2 worm cellular contexts compared by ENCODE assay signal in genomic region chrII:11050678-11051077, ce11.
A peak's percentile ranks its signal among the peaks of the same experiment; 100 is the strongest.
TF ChIP-seq lines count a peak whose summit lies in the region.

No protein-coding gene starts in this region.

TF ChIP-seq in whole organism, L4 larva, 104 proteins besides CTCF, POLR2A, EP300 and RAD21:
- TF ChIP-seq F49E8.2 (tag; optimal IDR thresholded peaks at IDR 0.05; lab: Kevin White, UChicago; ENCODE audit: borderline replicate concordance), result peak; percentile 57
- TF ChIP-seq dmd-6 (GFP tag; IDR thresholded peaks at IDR 0.05; lab: Robert Waterston, UW), result no peak
- peak; percentile 20 for TF ChIP-seq unc-130 (GFP tag; optimal IDR thresholded peaks at IDR 0.05; lab: Kevin White, UChicago)
- peak; percentile 8 for TF ChIP-seq mes-2 (tag; optimal IDR thresholded peaks at IDR 0.05; lab: Kevin White, UChicago; ENCODE audit: poor library complexity, severe bottlenecking)
- peak in 1 of 2 experiments; percentile 18 for TF ChIP-seq lsy-2 (tag; optimal IDR thresholded peaks at IDR 0.05; lab: Kevin White, UChicago)
- TF ChIP-seq nhr-10 (tag; optimal IDR thresholded peaks at IDR 0.05; lab: Kevin White, UChicago), result no peak
- peak; percentile 39; the same call in 1 of the 2 replicates for TF ChIP-seq Y48G9A.11 (GFP tag; IDR thresholded peaks at IDR 0.05; lab: Robert Waterston, UW)
- no peak for TF ChIP-seq F37D6.2 (tag; optimal IDR thresholded peaks at IDR 0.05; lab: Kevin White, UChicago)
- TF ChIP-seq mdt-29 (GFP tag; IDR thresholded peaks at IDR 0.05; lab: Robert Waterston, UW), result no peak
- TF ChIP-seq arid-1 (GFP tag; conservative IDR thresholded peaks at IDR 0.05; lab: Robert Waterston, UW), result 0 out of 2 replicates have a peak, but pooled peaks have one; percentile 6

TF ChIP-seq in whole organism, young adult, 124 proteins besides CTCF, POLR2A, EP300 and RAD21 (continues in another document):
- TF ChIP-seq ceh-27 (GFP tag; optimal IDR thresholded peaks at IDR 0.05; lab: Kevin White, UChicago), result no peak
- no peak for TF ChIP-seq tbx-9 (tag; optimal IDR thresholded peaks at IDR 0.05; lab: Kevin White, UChicago; ENCODE audit: borderline replicate concordance)
- TF ChIP-seq ceh-91 (GFP tag; IDR thresholded peaks at IDR 0.05; lab: Robert Waterston, UW), result peak; percentile 88
- TF ChIP-seq lin-35 (GFP tag; optimal IDR thresholded peaks at IDR 0.05; lab: Kevin White, UChicago), result no peak
- TF ChIP-seq lin-40 (tag; optimal IDR thresholded peaks at IDR 0.05; lab: Kevin White, UChicago), result no peak
- TF ChIP-seq Y67H2A.10 (GFP tag; conservative IDR thresholded peaks at IDR 0.05; lab: Robert Waterston, UW), result no peak
- no peak for TF ChIP-seq K11D2.4 (GFP tag; IDR thresholded peaks at IDR 0.05; lab: Robert Waterston, UW)
- no peak for TF ChIP-seq aptf-2 (GFP tag; conservative IDR thresholded peaks at IDR 0.05; lab: Robert Waterston, UW)
- TF ChIP-seq ztf-3 (GFP tag; optimal IDR thresholded peaks at IDR 0.05; lab: Kevin White, UChicago), result no peak
- no peak for TF ChIP-seq egl-44 (GFP tag; IDR thresholded peaks at IDR 0.05; lab: Robert Waterston, UW)
- TF ChIP-seq bed-1 (GFP tag; IDR thresholded peaks at IDR 0.05; lab: Robert Waterston, UW), result no peak
- TF ChIP-seq repo-1 (tag; optimal IDR thresholded peaks at IDR 0.05; lab: Kevin White, UChicago), result no peak
- TF ChIP-seq attf-5 (GFP tag; optimal IDR thresholded peaks at IDR 0.05; lab: Kevin White, UChicago), result no peak
- TF ChIP-seq nfyb-1 (GFP tag; IDR thresholded peaks at IDR 0.05; lab: Robert Waterston, UW), result no peak
- TF ChIP-seq B0035.1 (tag; optimal IDR thresholded peaks at IDR 0.05; lab: Kevin White, UChicago), result no peak
- TF ChIP-seq Y53F4B.3 (GFP tag; IDR thresholded peaks at IDR 0.05; lab: Robert Waterston, UW), result no peak
- no peak for TF ChIP-seq let-607 (tag; optimal IDR thresholded peaks at IDR 0.05; lab: Kevin White, UChicago)
- no peak for TF ChIP-seq hlh-26 (GFP tag; conservative IDR thresholded peaks at IDR 0.05; lab: Robert Waterston, UW)
- no peak for TF ChIP-seq sdz-38 (tag; optimal IDR thresholded peaks at IDR 0.05; lab: Kevin White, UChicago)
- TF ChIP-seq F39B2.1 (GFP tag; IDR thresholded peaks at IDR 0.05; lab: Robert Waterston, UW), result peak; percentile 19; the same call in 1 of the 2 replicates
- TF ChIP-seq ztf-18 (tag; optimal IDR thresholded peaks at IDR 0.05; lab: Kevin White, UChicago), result no peak
- peak; percentile 82 for TF ChIP-seq B0019.2 (GFP tag; conservative IDR thresholded peaks at IDR 0.05; lab: Robert Waterston, UW)
- no peak for TF ChIP-seq let-526 (GFP tag; IDR thresholded peaks at IDR 0.05; lab: Robert Waterston, UW)
- no peak for TF ChIP-seq ZK185.1 (tag; optimal IDR thresholded peaks at IDR 0.05; lab: Kevin White, UChicago; ENCODE audit: poor library complexity, severe bottlenecking)
- peak; percentile 45; the same call in 1 of the 2 replicates for TF ChIP-seq attf-3 (GFP tag; conservative IDR thresholded peaks at IDR 0.05; lab: Robert Waterston, UW)
- no peak for TF ChIP-seq F37B4.10 (GFP tag; IDR thresholded peaks at IDR 0.05; lab: Robert Waterston, UW)
- peak; percentile 71 for TF ChIP-seq efl-1 (GFP tag; optimal IDR thresholded peaks at IDR 0.05; lab: Kevin White, UChicago)
- TF ChIP-seq B0336.3 (GFP tag; IDR thresholded peaks at IDR 0.05; lab: Robert Waterston, UW), result no peak
- no peak for TF ChIP-seq C06A6.2 (GFP tag; conservative IDR thresholded peaks at IDR 0.05; lab: Robert Waterston, UW)
- TF ChIP-seq Y79H2A.3 (GFP tag; conservative IDR thresholded peaks at IDR 0.05; lab: Robert Waterston, UW), result no peak
- TF ChIP-seq Y53G8AR.9 (GFP tag; conservative IDR thresholded peaks at IDR 0.05; lab: Robert Waterston, UW), result no peak
- no peak for TF ChIP-seq lin-26 (GFP tag; IDR thresholded peaks at IDR 0.05; lab: Robert Waterston, UW)
- TF ChIP-seq Y56A3A.18 (GFP tag; IDR thresholded peaks at IDR 0.05; lab: Robert Waterston, UW), result no peak
- peak; percentile 81 for TF ChIP-seq F49E8.2 (tag; optimal IDR thresholded peaks at IDR 0.05; lab: Kevin White, UChicago; ENCODE audit: insufficient read depth)
- no peak for TF ChIP-seq ama-1 (optimal IDR thresholded peaks at IDR 0.05; lab: Kevin White, UChicago)
- no peak for TF ChIP-seq ama-1 (GFP tag; optimal IDR thresholded peaks at IDR 0.05; lab: Kevin White, UChicago)
- TF ChIP-seq zim-3 (tag; optimal IDR thresholded peaks at IDR 0.05; lab: Kevin White, UChicago), result no peak
- no peak for TF ChIP-seq zfh-2 (GFP tag; conservative IDR thresholded peaks at IDR 0.05; lab: Robert Waterston, UW)
- no peak for TF ChIP-seq T07F8.4 (tag; optimal IDR thresholded peaks at IDR 0.05; lab: Kevin White, UChicago)
- TF ChIP-seq rec-8 (tag; optimal IDR thresholded peaks at IDR 0.05; lab: Kevin White, UChicago), result no peak
- no peak for TF ChIP-seq hlh-12 (tag; optimal IDR thresholded peaks at IDR 0.05; lab: Kevin White, UChicago)
- TF ChIP-seq ztf-28 (GFP tag; IDR thresholded peaks at IDR 0.05; lab: Robert Waterston, UW), result no peak
- TF ChIP-seq B0261.1 (tag; optimal IDR thresholded peaks at IDR 0.05; lab: Kevin White, UChicago), result no peak
- TF ChIP-seq pha-4 (tag; optimal IDR thresholded peaks at IDR 0.05; lab: Kevin White, UChicago), result no peak
- no peak for TF ChIP-seq somi-1 (GFP tag; optimal IDR thresholded peaks at IDR 0.05; lab: Kevin White, UChicago)
- no peak for TF ChIP-seq fkh-3 (tag; optimal IDR thresholded peaks at IDR 0.05; lab: Kevin White, UChicago)
- TF ChIP-seq rcor-1 (GFP tag; IDR thresholded peaks at IDR 0.05; lab: Robert Waterston, UW), result no peak; the same call in 1 of the 2 replicates
- TF ChIP-seq hmg-1.2 (GFP tag; IDR thresholded peaks at IDR 0.05; lab: Robert Waterston, UW), result no peak; the same call in 1 of the 2 replicates
- no peak for TF ChIP-seq ceh-58 (GFP tag; IDR thresholded peaks at IDR 0.05; lab: Robert Waterston, UW)
- no peak for TF ChIP-seq chd-7 (tag; optimal IDR thresholded peaks at IDR 0.05; lab: Kevin White, UChicago)
- TF ChIP-seq mes-4 (tag; optimal IDR thresholded peaks at IDR 0.05; lab: Kevin White, UChicago), result no peak
- 0 out of 2 replicates have a peak, but pooled peaks have one; percentile 41 for TF ChIP-seq ekl-4 (GFP tag; IDR thresholded peaks at IDR 0.05; lab: Robert Waterston, UW)
- no peak for TF ChIP-seq ztf-25 (GFP tag; IDR thresholded peaks at IDR 0.05; lab: Robert Waterston, UW)
- TF ChIP-seq hrde-1 (tag; optimal IDR thresholded peaks at IDR 0.05; lab: Kevin White, UChicago; ENCODE audit: borderline replicate concordance), result no peak
- no peak for TF ChIP-seq lsy-27 (tag; optimal IDR thresholded peaks at IDR 0.05; lab: Kevin White, UChicago; ENCODE audit: borderline replicate concordance, insufficient read depth)
- 0 out of 2 replicates have a peak, but pooled peaks have one; percentile 9 for TF ChIP-seq pbrm-1 (GFP tag; IDR thresholded peaks at IDR 0.05; lab: Robert Waterston, UW)
- TF ChIP-seq tlf-1 (GFP tag; optimal IDR thresholded peaks at IDR 0.05; lab: Kevin White, UChicago), result peak; percentile 21
- TF ChIP-seq madf-6 (GFP tag; IDR thresholded peaks at IDR 0.05; lab: Robert Waterston, UW), result peak; percentile 98
- no peak for TF ChIP-seq hmg-20 (GFP tag; IDR thresholded peaks at IDR 0.05; lab: Robert Waterston, UW)
- TF ChIP-seq ceh-100 (GFP tag; IDR thresholded peaks at IDR 0.05; lab: Robert Waterston, UW), result peak; percentile 60
- TF ChIP-seq hsf-1 (GFP tag; IDR thresholded peaks at IDR 0.05; lab: Robert Waterston, UW), result 0 out of 2 replicates have a peak, but pooled peaks have one; percentile 25
- no peak for TF ChIP-seq nfya-2 (GFP tag; IDR thresholded peaks at IDR 0.05; lab: Robert Waterston, UW)
- TF ChIP-seq D2030.7 (GFP tag; IDR thresholded peaks at IDR 0.05; lab: Robert Waterston, UW), result peak; percentile 84
- TF ChIP-seq Y95B8A.8 (GFP tag; IDR thresholded peaks at IDR 0.05; lab: Robert Waterston, UW), result no peak
- TF ChIP-seq nhr-27 (tag; optimal IDR thresholded peaks at IDR 0.05; lab: Kevin White, UChicago), result no peak
- TF ChIP-seq unc-62 (GFP tag; optimal IDR thresholded peaks at IDR 0.05; lab: Kevin White, UChicago), result no peak
- TF ChIP-seq unc-130 (GFP tag; optimal IDR thresholded peaks at IDR 0.05; lab: Kevin White, UChicago), result no peak
- no peak for TF ChIP-seq ztf-26 (tag; optimal IDR thresholded peaks at IDR 0.05; lab: Kevin White, UChicago)
- no peak for TF ChIP-seq F52B5.7 (tag; optimal IDR thresholded peaks at IDR 0.05; lab: Kevin White, UChicago)
- TF ChIP-seq nfya-1 (tag; optimal IDR thresholded peaks at IDR 0.05; lab: Kevin White, UChicago; ENCODE audit: borderline replicate concordance, insufficient read depth), result no peak
- TF ChIP-seq snpc-3.4 (tag; optimal IDR thresholded peaks at IDR 0.05; lab: Kevin White, UChicago), result peak; percentile 63
- no peak for TF ChIP-seq K12H6.12 (tag; optimal IDR thresholded peaks at IDR 0.05; lab: Kevin White, UChicago)
- peak; percentile 27 for TF ChIP-seq tbp1 (GFP tag; optimal IDR thresholded peaks at IDR 0.05; lab: Kevin White, UChicago)
- TF ChIP-seq F33H1.4 (GFP tag; IDR thresholded peaks at IDR 0.05; lab: Robert Waterston, UW), result peak; percentile 94
- TF ChIP-seq sptf-2 (GFP tag; optimal IDR thresholded peaks at IDR 0.05; lab: Kevin White, UChicago), result no peak
- TF ChIP-seq aptf-3 (GFP tag; IDR thresholded peaks at IDR 0.05; lab: Robert Waterston, UW), result no peak
- no peak for TF ChIP-seq ceh-40 (GFP tag; IDR thresholded peaks at IDR 0.05; lab: Robert Waterston, UW)
- no peak for TF ChIP-seq ztf-6 (GFP tag; IDR thresholded peaks at IDR 0.05; lab: Robert Waterston, UW)
- no peak for TF ChIP-seq die-1 (tag; optimal IDR thresholded peaks at IDR 0.05; lab: Kevin White, UChicago)
- peak; percentile 37 for TF ChIP-seq snpc-1.1 (tag; optimal IDR thresholded peaks at IDR 0.05; lab: Kevin White, UChicago; ENCODE audit: insufficient read depth)
- TF ChIP-seq nhr-120 (GFP tag; IDR thresholded peaks at IDR 0.05; lab: Robert Waterston, UW), result no peak
- TF ChIP-seq ccch-3 (GFP tag; optimal IDR thresholded peaks at IDR 0.05; lab: Kevin White, UChicago), result no peak
- TF ChIP-seq nhr-90 (tag; optimal IDR thresholded peaks at IDR 0.05; lab: Kevin White, UChicago), result no peak
- TF ChIP-seq bed-2 (GFP tag; IDR thresholded peaks at IDR 0.05; lab: Robert Waterston, UW), result no peak

Comparison
In these comparisons a context has a peak if more than half of its experiments do, and no peak if none do; other contexts are left out.
1. Of the 7 proteins assayed by ChIP-seq in both whole organism, young adult and whole organism, L4 larva: peak only in whole organism, young adult: none; only in whole organism, L4 larva: unc-130; in both: F49E8.2; in neither: 5.